Worm (Caenorhabditis elegans): ENCODE measurements around the gene pqn-35.

- TF ChIP-seq snpc-4 (GFP tag; optimal IDR thresholded peaks at IDR 0.05) (no peak), snpc-4 (tag; optimal IDR thresholded peaks at IDR 0.05) (no peak), pha-4 (tag; optimal IDR thresholded peaks at IDR 0.05) (no peak), B0261.1 (tag; optimal IDR thresholded peaks at IDR 0.05) (no peak), lsy-27 (tag; optimal IDR thresholded peaks at IDR 0.05; ENCODE audit: borderline replicate concordance, insufficient read depth) (no peak), ceh-100 (GFP tag; IDR thresholded peaks at IDR 0.05) (no peak), tbp1 (GFP tag; optimal IDR thresholded peaks at IDR 0.05) (no peak), lin-26 (GFP tag; IDR thresholded peaks at IDR 0.05) (no peak), lir-1 (GFP tag; conservative IDR thresholded peaks at IDR 0.05) (no peak), Y67H2A.10 (GFP tag; conservative IDR thresholded peaks at IDR 0.05) (no peak), hlh-26 (GFP tag; conservative IDR thresholded peaks at IDR 0.05) (no peak), nhr-80 (tag; optimal IDR thresholded peaks at IDR 0.05) (no peak), cebp-2 (GFP tag; IDR thresholded peaks at IDR 0.05) (no peak), F22D6.2 (tag; optimal IDR thresholded peaks at IDR 0.05) (no peak), nfya-1 (tag; optimal IDR thresholded peaks at IDR 0.05; ENCODE audit: borderline replicate concordance, insufficient read depth) (no peak)
Observed at ce11 chrII:4638891-4639290, 26.1 kb downstream of the pqn-35 start.

All from whole organism, young adult.